Worm (Caenorhabditis elegans): ENCODE data around the gene acl-4.

DNA sequence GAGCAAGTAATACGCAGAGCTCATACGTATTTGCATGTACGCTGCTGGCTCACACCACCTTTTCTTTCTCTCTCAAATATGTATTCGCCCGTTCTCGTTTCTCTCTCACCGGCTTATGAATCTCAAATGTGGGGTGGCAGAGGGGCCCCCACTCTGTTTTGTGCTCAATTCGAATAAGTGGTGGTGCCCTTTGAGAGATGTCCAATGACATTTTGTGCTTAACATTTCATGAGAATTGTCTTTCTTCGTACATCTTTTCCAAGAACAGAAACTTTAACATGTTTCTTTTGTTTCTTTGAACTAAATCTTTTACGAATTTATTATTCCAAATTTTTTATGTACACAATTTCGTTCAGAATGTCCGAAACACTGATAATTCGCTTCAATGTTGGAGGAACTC, 13.8 kb upstream of the acl-4 start, which contains the start of gene F49H12.3:
- TF ChIP-seq nhr-237 (tag; optimal IDR thresholded peaks at IDR 0.05) (no peak), ceh-82 (tag; optimal IDR thresholded peaks at IDR 0.05) (no peak), skn-1 (tag; optimal IDR thresholded peaks at IDR 0.05) (no peak), alr-1 (tag; optimal IDR thresholded peaks at IDR 0.05) (no peak), R02D3.7 (tag; optimal IDR thresholded peaks at IDR 0.05) (no peak), lsy-2 (tag; optimal IDR thresholded peaks at IDR 0.05) (no peak), ama-1 (optimal IDR thresholded peaks at IDR 0.05) (no peak), nhr-11 (tag; optimal IDR thresholded peaks at IDR 0.05) (no peak), peb-1 (tag; optimal IDR thresholded peaks at IDR 0.05) (no peak), nhr-23 (tag; optimal IDR thresholded peaks at IDR 0.05) (no peak), nhr-25 (tag; optimal IDR thresholded peaks at IDR 0.05) (no peak)
